Worm (Caenorhabditis elegans): ENCODE measurements around the gene F54D5.17.
A peak's percentile ranks its signal among the peaks of the same experiment; 100 is the strongest.

Gene F54D5.17

DNA sequence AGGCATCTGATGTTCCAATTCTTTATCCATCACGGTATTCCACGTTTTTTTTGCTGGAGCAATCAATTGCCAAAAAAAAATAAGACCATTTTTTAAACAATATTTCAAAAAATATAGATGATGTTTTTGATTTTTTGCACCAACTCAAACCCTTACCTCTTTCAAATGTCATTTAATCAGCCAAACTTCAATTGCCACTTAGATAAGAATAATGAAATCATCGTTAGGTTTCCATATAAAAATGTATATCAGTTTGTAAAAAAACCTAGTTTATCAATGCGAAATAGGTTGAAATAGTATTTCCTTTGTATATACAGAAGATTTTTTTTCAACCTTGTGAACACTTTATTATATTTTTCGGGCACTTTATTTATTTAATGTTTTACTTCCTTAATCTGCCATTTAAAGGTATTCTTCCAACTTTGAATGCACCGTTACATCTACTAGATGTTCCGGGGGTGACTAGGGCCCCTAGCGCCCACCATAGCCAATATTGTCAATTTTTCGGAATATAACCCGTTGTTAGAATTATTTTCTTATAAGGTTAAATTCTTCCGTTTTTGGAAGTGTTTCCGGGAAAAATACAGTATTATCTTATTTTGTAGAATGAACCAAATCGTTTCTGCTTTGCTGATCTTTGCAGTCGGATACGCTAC lies 12.9 kb downstream of the F54D5.17 start, which contains the start of the genes F54D5.23 and F54D5.4:
TSS of gene F54D5.23 (minus strand) at position 75 of the 656 bp plus-strand sequence.
TSS of gene F54D5.4 (plus strand) at position 606 of the 656 bp plus-strand sequence.
- TF ChIP-seq daf-12 (tag; optimal IDR thresholded peaks at IDR 0.05): no peak
- no peak for TF ChIP-seq unc-62 (GFP tag; optimal IDR thresholded peaks at IDR 0.05)
- no peak for TF ChIP-seq nhr-76 (tag; optimal IDR thresholded peaks at IDR 0.05)
- TF ChIP-seq pha-4 (tag; optimal IDR thresholded peaks at IDR 0.05): no peak
- TF ChIP-seq nhr-67 (tag; optimal IDR thresholded peaks at IDR 0.05): no peak
- TF ChIP-seq ZK546.5 (tag; optimal IDR thresholded peaks at IDR 0.05): no peak
- TF ChIP-seq elt-2 (tag; optimal IDR thresholded peaks at IDR 0.05): peak; percentile 52
- TF ChIP-seq egl-27 (tag; optimal IDR thresholded peaks at IDR 0.05): no peak
- no peak for TF ChIP-seq lin-39 (tag; optimal IDR thresholded peaks at IDR 0.05)
- TF ChIP-seq ztf-4 (tag; optimal IDR thresholded peaks at IDR 0.05): no peak
- peak; percentile 33 for TF ChIP-seq pqm-1 (tag; optimal IDR thresholded peaks at IDR 0.05)

DNA sequence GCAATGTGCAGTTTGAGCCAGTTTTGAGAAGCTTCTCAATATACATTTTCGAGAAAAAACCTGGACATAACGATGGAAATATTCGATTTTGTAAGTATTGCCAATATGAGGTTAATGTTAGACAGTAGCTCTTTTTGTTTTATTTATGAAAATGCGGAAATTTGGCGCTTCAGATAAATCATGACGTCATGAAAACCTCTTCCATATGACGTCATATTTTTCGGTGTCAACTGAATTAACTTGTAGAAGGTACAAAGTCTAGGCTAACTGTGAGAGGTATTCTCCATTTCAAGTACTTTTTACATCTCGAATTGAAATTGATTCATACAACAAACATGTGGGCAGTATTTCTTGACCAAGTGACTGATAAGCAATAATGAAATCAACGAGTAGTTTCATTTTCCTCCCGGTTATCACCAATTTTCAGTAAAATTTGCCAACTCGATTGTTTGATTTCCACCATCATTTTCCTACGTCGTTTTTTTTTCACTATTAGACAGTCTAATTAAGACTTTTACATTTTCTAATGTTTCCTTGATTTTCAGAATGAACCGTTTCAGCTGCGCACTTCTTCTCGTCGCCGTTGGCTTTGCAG lies 14.9 kb downstream of the F54D5.17 start, which contains the start of gene F54D5.3:
TSS of gene F54D5.3 (plus strand) at position 546 of the 595 bp plus-strand sequence.
- TF ChIP-seq ceh-16 (tag; optimal IDR thresholded peaks at IDR 0.05) (no peak), pqm-1 (tag; optimal IDR thresholded peaks at IDR 0.05) (peak; percentile 75), elt-2 (tag; optimal IDR thresholded peaks at IDR 0.05) (peak; percentile 69), pha-4 (tag; optimal IDR thresholded peaks at IDR 0.05) (peak; percentile 19)

DNA sequence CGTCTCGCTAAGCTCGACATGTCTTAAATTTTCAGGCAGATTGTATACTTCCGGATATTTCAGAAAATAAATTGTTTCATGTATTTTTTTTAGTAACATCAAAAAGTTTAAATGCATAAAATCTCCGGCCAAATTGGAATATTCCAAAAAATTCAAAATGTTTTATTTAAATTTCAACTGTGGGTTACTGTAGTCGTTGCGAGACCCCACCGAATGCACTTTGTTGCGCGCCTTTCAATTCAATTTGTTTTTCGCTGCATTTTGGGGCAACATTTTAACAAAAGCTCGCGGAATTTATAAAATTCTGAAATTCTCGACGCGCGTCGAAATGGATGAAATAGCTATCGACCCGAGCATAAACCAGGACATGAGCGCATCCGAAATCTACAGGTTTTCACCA lies 16.5 kb downstream of the F54D5.17 start, which contains the start of gene F54D5.2:
TSS of gene F54D5.2 (plus strand) at position 237 of the 400 bp plus-strand sequence.
- TF ChIP-seq mml-1 (tag; optimal IDR thresholded peaks at IDR 0.05) (no peak), daf-12 (tag; optimal IDR thresholded peaks at IDR 0.05) (no peak), egl-5 (tag; optimal IDR thresholded peaks at IDR 0.05) (no peak), fkh-2 (tag; optimal IDR thresholded peaks at IDR 0.05) (no peak), elt-3 (tag; optimal IDR thresholded peaks at IDR 0.05) (no peak), aly-2 (tag; optimal IDR thresholded peaks at IDR 0.05) (no peak), nhr-67 (tag; optimal IDR thresholded peaks at IDR 0.05) (no peak)

DNA sequence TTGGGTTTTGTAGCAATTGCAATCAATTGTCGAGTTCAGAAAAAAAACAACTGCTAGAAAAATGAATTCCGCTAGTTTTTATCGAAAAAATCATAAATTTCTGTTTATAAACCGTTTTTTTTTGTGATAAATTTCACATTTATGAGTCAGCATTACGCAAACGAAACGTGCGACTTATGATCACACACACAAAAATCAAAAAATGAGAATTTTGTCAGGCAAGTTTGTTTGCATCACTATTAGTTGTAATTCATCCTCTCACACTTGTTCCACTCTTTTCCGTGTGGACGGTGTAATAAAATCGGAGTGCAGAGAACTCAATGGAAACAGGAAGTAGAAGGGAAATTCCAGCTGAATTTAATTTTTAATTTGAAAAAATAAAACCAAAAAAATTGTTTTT lies 21.0 kb downstream of the F54D5.17 start, which contains the start of gene pcs-1:
TSS of gene pcs-1 (minus strand) at position 344 of the 400 bp plus-strand sequence.
- TF ChIP-seq elt-2 (tag; optimal IDR thresholded peaks at IDR 0.05) (peak; percentile 53), nhr-12 (tag; optimal IDR thresholded peaks at IDR 0.05) (no peak), pha-4 (tag; optimal IDR thresholded peaks at IDR 0.05) (peak; percentile 10)

DNA sequence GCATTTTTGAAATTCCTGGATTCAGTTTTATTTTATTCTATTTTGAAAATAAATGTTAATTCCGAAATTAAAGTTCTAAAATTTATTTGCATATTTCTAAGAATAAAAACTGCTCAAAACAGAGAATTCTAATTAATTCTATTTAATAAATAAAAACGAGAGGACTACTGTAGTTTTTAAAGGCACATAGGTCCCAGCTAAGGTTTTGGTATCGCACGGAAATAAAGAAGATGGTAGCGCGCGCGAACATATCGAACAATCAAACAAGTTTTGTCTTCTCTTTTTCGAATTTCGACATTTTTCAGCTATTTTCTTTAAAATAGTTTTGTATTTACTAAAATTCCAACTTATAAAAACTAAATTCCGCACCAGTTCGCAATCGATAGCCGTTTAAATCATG lies 21.4 kb downstream of the F54D5.17 start:
- TF ChIP-seq R02D3.7 (tag; optimal IDR thresholded peaks at IDR 0.05): no peak
- TF ChIP-seq sea-2 (GFP tag; optimal IDR thresholded peaks at IDR 0.05): no peak
- TF ChIP-seq nhr-77 (tag; optimal IDR thresholded peaks at IDR 0.05): no peak
- TF ChIP-seq ztf-11 (tag; optimal IDR thresholded peaks at IDR 0.05): no peak
- TF ChIP-seq aly-2 (tag; optimal IDR thresholded peaks at IDR 0.05): no peak
- TF ChIP-seq ceh-16 (tag; optimal IDR thresholded peaks at IDR 0.05): no peak
- TF ChIP-seq nhr-67 (tag; optimal IDR thresholded peaks at IDR 0.05): no peak

DNA sequence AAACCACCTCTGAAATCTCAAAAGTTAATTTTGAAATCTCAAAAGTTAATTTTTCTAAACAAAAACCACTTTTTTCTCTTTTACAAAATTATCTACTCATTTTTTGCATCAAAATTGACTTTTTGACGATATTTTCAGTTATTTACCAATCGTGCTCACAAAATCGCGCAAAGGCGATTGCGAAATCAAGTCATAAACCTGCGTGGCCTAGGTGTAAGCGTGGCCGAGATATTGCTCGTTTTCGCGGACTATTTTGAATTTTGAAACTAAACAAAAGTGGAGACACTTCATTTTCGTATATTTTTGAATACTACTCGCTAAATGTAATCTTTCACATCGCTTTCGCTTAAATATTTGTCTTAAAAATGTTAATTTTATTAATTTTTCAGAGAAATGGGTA lies 21.9 kb downstream of the F54D5.17 start, which contains the start of gene smc-6:
TSS of gene smc-6 (plus strand) at position 390 of the 400 bp plus-strand sequence.
- TF ChIP-seq fkh-10 (GFP tag; optimal IDR thresholded peaks at IDR 0.05): no peak
- peak; percentile 61 for TF ChIP-seq lin-15B (tag; optimal IDR thresholded peaks at IDR 0.05)
- TF ChIP-seq snpc-4 (tag; optimal IDR thresholded peaks at IDR 0.05): peak; percentile 28
- TF ChIP-seq pha-4 (tag; optimal IDR thresholded peaks at IDR 0.05): peak; percentile 60

DNA sequence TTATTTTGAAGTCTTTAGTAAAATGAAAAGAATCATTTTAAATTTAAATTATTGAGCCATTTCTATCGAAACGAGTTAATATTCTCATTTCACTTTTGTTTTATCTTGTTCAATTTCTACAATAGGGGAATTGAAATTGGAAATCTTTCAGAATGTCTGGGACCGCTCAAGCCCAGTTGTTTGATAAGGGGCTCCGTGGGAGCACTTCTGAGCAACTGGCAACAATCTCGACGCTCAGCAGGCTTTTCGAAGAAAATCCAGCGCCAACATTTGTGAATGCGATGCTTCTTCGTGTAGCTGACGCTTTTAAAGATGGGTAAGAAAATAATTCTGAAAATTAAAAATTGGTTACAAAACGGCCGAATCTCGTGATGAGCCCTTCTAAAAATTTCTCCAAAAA lies 26.3 kb downstream of the F54D5.17 start, which contains the start of gene ints-7:
TSS of gene ints-7 (plus strand) at position 152 of the 400 bp plus-strand sequence.
- TF ChIP-seq lin-39 (tag; optimal IDR thresholded peaks at IDR 0.05): no peak
- no peak for TF ChIP-seq lsy-12 (tag; optimal IDR thresholded peaks at IDR 0.05)
- no peak for TF ChIP-seq daf-12 (tag; optimal IDR thresholded peaks at IDR 0.05)
- TF ChIP-seq ceh-28 (tag; optimal IDR thresholded peaks at IDR 0.05): no peak
- TF ChIP-seq mdl-1 (tag; optimal IDR thresholded peaks at IDR 0.05): no peak
- TF ChIP-seq nhr-28 (tag; optimal IDR thresholded peaks at IDR 0.05): no peak
- no peak for TF ChIP-seq nhr-67 (tag; optimal IDR thresholded peaks at IDR 0.05)
- TF ChIP-seq sea-2 (GFP tag; optimal IDR thresholded peaks at IDR 0.05): no peak
- TF ChIP-seq nhr-25 (tag; optimal IDR thresholded peaks at IDR 0.05): no peak
- no peak for TF ChIP-seq eor-1 (tag; optimal IDR thresholded peaks at IDR 0.05)

Measured in whole organism, L3 larva.